Fruit fly (Drosophila melanogaster): ENCODE measurements around the gene cmet.

cmet gene

dm6 chr2L:11271622-11272282, 3.0 kb upstream of the cmet start:
- TF ChIP-seq toe (GFP tag; optimal IDR thresholded peaks at IDR 0.05) (no peak), kay (GFP tag; ENCODE audit: borderline replicate concordance) (no peak), bab1 (GFP tag; optimal IDR thresholded peaks at IDR 0.05) (peak; percentile 51), CG14711 (tag; optimal IDR thresholded peaks at IDR 0.05) (no peak), cic (GFP tag; optimal IDR thresholded peaks at IDR 0.05) (peak; percentile 87), pad (GFP tag; optimal IDR thresholded peaks at IDR 0.05) (peak; percentile 33), CG5204 (GFP tag; optimal IDR thresholded peaks at IDR 0.05) (no peak), CG7045 (GFP tag; optimal IDR thresholded peaks at IDR 0.05) (peak; percentile 40), CG11617 (GFP tag; optimal IDR thresholded peaks at IDR 0.05) (peak; percentile 6), cnc (optimal IDR thresholded peaks at IDR 0.05) (no peak), ovo (GFP tag; optimal IDR thresholded peaks at IDR 0.05) (peak; percentile 35), Mnt (GFP tag; optimal IDR thresholded peaks at IDR 0.05) (peak; percentile 52), CG12768 (GFP tag; optimal IDR thresholded peaks at IDR 0.05) (peak; percentile 74), CG7101 (tag; optimal IDR thresholded peaks at IDR 0.05) (peak; percentile 34), tj (GFP tag; optimal IDR thresholded peaks at IDR 0.05) (peak; percentile 58), CG33017 (tag; optimal IDR thresholded peaks at IDR 0.05) (peak; percentile 42)

DNA sequence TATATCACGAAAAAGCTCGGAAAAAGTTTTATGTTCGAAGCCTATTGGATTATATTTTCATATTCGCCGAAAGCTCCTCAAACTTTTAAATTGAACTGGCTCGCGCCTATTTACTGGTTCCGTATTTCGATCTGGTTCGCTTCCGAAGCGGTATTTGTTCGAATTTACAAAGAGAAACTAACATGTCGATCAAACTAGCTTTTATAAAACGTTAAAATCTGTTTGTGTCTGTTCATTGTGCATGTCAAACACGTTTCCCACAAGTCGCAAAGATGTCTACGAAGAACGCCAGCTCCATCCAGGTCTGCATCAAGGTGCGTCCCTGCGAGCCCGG, 797 bp upstream of the cmet start, which contains the start of gene cana:
Gene cana (plus strand): TSS at position 149 of the 334 bp plus-strand sequence.
- TF ChIP-seq Crg-1 (GFP tag; optimal IDR thresholded peaks at IDR 0.05) (no peak), kay (GFP tag; ENCODE audit: borderline replicate concordance) (peak; percentile 63)

DNA sequence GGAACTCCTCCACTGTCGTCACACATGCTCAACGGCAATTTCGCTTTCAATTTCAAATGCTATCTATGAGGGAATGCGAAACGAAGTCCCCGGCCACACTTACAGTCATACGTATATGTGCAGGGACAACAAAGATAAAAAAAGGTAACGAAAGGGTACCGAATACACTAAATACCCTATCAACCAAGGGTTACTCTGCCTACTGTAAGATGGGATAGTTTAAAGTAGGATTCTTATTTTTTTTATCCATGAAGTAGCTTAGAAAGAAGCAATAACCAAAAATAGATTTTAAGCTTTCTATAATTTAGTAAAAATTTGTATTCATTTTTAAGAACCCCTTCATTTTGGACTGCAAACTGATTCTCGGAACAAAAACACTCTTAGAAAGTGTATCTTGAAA, 17.6 kb downstream of the cmet start:
- TF ChIP-seq CG1620 (GFP tag; optimal IDR thresholded peaks at IDR 0.05), result no peak
- TF ChIP-seq CG7045 (GFP tag; optimal IDR thresholded peaks at IDR 0.05), result no peak
- TF ChIP-seq CG7101 (tag; optimal IDR thresholded peaks at IDR 0.05), result no peak
- no peak for TF ChIP-seq CG5204 (GFP tag; optimal IDR thresholded peaks at IDR 0.05)
- TF ChIP-seq Crg-1 (GFP tag; optimal IDR thresholded peaks at IDR 0.05), result no peak
- TF ChIP-seq cic (GFP tag; optimal IDR thresholded peaks at IDR 0.05), result no peak
- TF ChIP-seq tj (GFP tag; optimal IDR thresholded peaks at IDR 0.05), result no peak

DNA sequence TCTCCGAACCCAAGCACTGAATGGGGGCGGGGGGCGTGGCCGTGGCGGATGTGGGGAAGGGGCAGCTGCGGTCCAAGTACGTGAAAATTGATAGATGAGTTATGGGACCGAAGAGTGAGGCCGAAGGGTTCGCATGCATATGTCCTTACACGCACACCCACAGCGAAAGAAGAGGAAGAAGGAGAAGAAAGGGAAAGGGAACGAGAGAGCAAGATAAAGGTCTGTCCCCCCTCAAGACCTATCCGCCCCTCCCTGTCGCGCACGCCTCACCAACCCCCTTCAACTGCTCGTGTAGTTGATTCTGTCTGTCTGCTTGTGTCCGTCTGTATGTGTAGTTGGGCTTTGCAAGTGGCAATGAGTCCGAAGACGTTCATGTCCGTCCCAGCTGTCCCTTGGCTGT, 19.4 kb downstream of the cmet start:
- TF ChIP-seq toe (GFP tag; optimal IDR thresholded peaks at IDR 0.05) (no peak), pad (GFP tag; optimal IDR thresholded peaks at IDR 0.05) (no peak), CG5204 (GFP tag; optimal IDR thresholded peaks at IDR 0.05) (no peak), kay (GFP tag; ENCODE audit: borderline replicate concordance) (no peak), bab1 (GFP tag; optimal IDR thresholded peaks at IDR 0.05) (no peak), Mnt (GFP tag; optimal IDR thresholded peaks at IDR 0.05) (no peak), CG7101 (tag; optimal IDR thresholded peaks at IDR 0.05) (no peak), cic (GFP tag; optimal IDR thresholded peaks at IDR 0.05) (no peak), CG12768 (GFP tag; optimal IDR thresholded peaks at IDR 0.05) (no peak), CG14711 (tag; optimal IDR thresholded peaks at IDR 0.05) (no peak), Crg-1 (GFP tag; optimal IDR thresholded peaks at IDR 0.05) (no peak), CG7045 (GFP tag; optimal IDR thresholded peaks at IDR 0.05) (no peak), Hr96 (GFP tag; optimal IDR thresholded peaks at IDR 0.05) (no peak), CG1620 (GFP tag; optimal IDR thresholded peaks at IDR 0.05) (no peak), CG11617 (GFP tag; optimal IDR thresholded peaks at IDR 0.05) (no peak)

dm6 chr2L:11247730-11248129, 21.1 kb downstream of the cmet start:
- no peak for TF ChIP-seq CG12768 (GFP tag; optimal IDR thresholded peaks at IDR 0.05)
- no peak for TF ChIP-seq Mnt (GFP tag; optimal IDR thresholded peaks at IDR 0.05)
- no peak for TF ChIP-seq toe (GFP tag; optimal IDR thresholded peaks at IDR 0.05)
- TF ChIP-seq cic (GFP tag; optimal IDR thresholded peaks at IDR 0.05), result no peak
- no peak for TF ChIP-seq CG11617 (GFP tag; optimal IDR thresholded peaks at IDR 0.05)
- TF ChIP-seq Hr96 (GFP tag; optimal IDR thresholded peaks at IDR 0.05), result no peak
- TF ChIP-seq CG7101 (tag; optimal IDR thresholded peaks at IDR 0.05), result no peak
- no peak for TF ChIP-seq CG7045 (GFP tag; optimal IDR thresholded peaks at IDR 0.05)
- no peak for TF ChIP-seq CG1620 (GFP tag; optimal IDR thresholded peaks at IDR 0.05)
- TF ChIP-seq Crg-1 (GFP tag; optimal IDR thresholded peaks at IDR 0.05), result no peak
- TF ChIP-seq CG14711 (tag; optimal IDR thresholded peaks at IDR 0.05), result no peak
- TF ChIP-seq ovo (GFP tag; optimal IDR thresholded peaks at IDR 0.05), result no peak
- no peak for TF ChIP-seq pad (GFP tag; optimal IDR thresholded peaks at IDR 0.05)
- no peak for TF ChIP-seq Clk (GFP tag; optimal IDR thresholded peaks at IDR 0.05)

- no peak for TF ChIP-seq Mnt (GFP tag; optimal IDR thresholded peaks at IDR 0.05)
- TF ChIP-seq tj (GFP tag; optimal IDR thresholded peaks at IDR 0.05), result no peak
- no peak for TF ChIP-seq Hr96 (GFP tag; optimal IDR thresholded peaks at IDR 0.05)
- no peak for TF ChIP-seq cic (GFP tag; optimal IDR thresholded peaks at IDR 0.05)
- TF ChIP-seq Crg-1 (GFP tag; optimal IDR thresholded peaks at IDR 0.05), result no peak
- TF ChIP-seq CG7045 (GFP tag; optimal IDR thresholded peaks at IDR 0.05), result no peak
- no peak for TF ChIP-seq CG7101 (tag; optimal IDR thresholded peaks at IDR 0.05)
- TF ChIP-seq CG5204 (GFP tag; optimal IDR thresholded peaks at IDR 0.05), result no peak
- TF ChIP-seq CG11617 (GFP tag; optimal IDR thresholded peaks at IDR 0.05), result no peak
- no peak for TF ChIP-seq pad (GFP tag; optimal IDR thresholded peaks at IDR 0.05)
- no peak for TF ChIP-seq Clk (GFP tag; optimal IDR thresholded peaks at IDR 0.05)
- no peak for TF ChIP-seq toe (GFP tag; optimal IDR thresholded peaks at IDR 0.05)
- no peak for TF ChIP-seq kay (GFP tag; ENCODE audit: borderline replicate concordance)
- TF ChIP-seq cnc (optimal IDR thresholded peaks at IDR 0.05), result no peak
These were observed 24.9 kb downstream of the cmet start for dm6 chr2L:11243912-11244311.

DNA sequence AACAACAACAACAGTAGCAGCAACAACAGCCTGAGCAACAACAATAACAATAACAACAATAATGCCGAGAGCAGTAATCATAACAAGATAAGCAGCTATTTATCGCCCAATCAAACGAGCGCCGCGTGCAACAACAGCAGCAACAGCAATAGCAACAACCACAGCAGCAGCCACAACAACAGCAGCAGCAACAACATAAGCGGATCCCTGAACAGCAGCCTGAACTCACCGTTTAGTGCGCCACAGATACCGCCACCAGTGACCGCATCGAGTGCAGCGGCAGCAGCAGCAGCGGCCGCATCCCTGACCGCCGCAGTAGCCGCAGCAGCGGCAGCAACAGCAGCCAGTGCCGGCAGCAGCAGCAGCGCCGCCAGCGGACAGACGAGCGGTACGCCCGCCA, 32.4 kb downstream of the cmet start:
- TF ChIP-seq kay (GFP tag; ENCODE audit: borderline replicate concordance) (no peak), CG5204 (GFP tag; optimal IDR thresholded peaks at IDR 0.05) (no peak), CG33017 (tag; optimal IDR thresholded peaks at IDR 0.05) (no peak), CG14711 (tag; optimal IDR thresholded peaks at IDR 0.05) (no peak), CG12768 (GFP tag; optimal IDR thresholded peaks at IDR 0.05) (no peak), toe (GFP tag; optimal IDR thresholded peaks at IDR 0.05) (no peak), Crg-1 (GFP tag; optimal IDR thresholded peaks at IDR 0.05) (no peak), pad (GFP tag; optimal IDR thresholded peaks at IDR 0.05) (no peak), cnc (optimal IDR thresholded peaks at IDR 0.05) (no peak), cic (GFP tag; optimal IDR thresholded peaks at IDR 0.05) (no peak)
